Worm (Caenorhabditis elegans): ENCODE measurements around the gene F44E2.8.

F44E2.8 gene

ce11 chrIII:8801864-8802818 lies 47.5 kb downstream of the F44E2.8 start:
- TF ChIP-seq F49E8.2 (tag; optimal IDR thresholded peaks at IDR 0.05; ENCODE audit: borderline replicate concordance), result no peak
- TF ChIP-seq sdz-12 (GFP tag; optimal IDR thresholded peaks at IDR 0.05), result no peak
- TF ChIP-seq daf-8 (GFP tag; IDR thresholded peaks at IDR 0.05), result no peak
- no peak for TF ChIP-seq D1046.2 (GFP tag; IDR thresholded peaks at IDR 0.05)
- TF ChIP-seq mdt-29 (GFP tag; IDR thresholded peaks at IDR 0.05), result no peak
- TF ChIP-seq T20F7.1 (GFP tag; optimal IDR thresholded peaks at IDR 0.05), result peak; percentile 87
- peak; percentile 81 for TF ChIP-seq pha-4 (GFP tag; IDR thresholded peaks at IDR 0.05)
- TF ChIP-seq pha-4 (tag; optimal IDR thresholded peaks at IDR 0.05), result peak; percentile 86
- TF ChIP-seq aha-1 (tag), result peak; percentile 100
- TF ChIP-seq set-16 (GFP tag; IDR thresholded peaks at IDR 0.05), result peak; percentile 77; the same call in 1 of the 2 replicates
- no peak for TF ChIP-seq F26F4.8 (GFP tag; conservative IDR thresholded peaks at IDR 0.05)
- peak; percentile 98 for TF ChIP-seq nhr-6 (tag; optimal IDR thresholded peaks at IDR 0.05)
- peak; percentile 92 to 94 for TF ChIP-seq lsy-2 (tag; optimal IDR thresholded peaks at IDR 0.05)
- peak; percentile 17; the same call in 1 of the 2 replicates for TF ChIP-seq Y75B8A.6 (GFP tag; IDR thresholded peaks at IDR 0.05)
- no peak for TF ChIP-seq ztf-11 (tag; optimal IDR thresholded peaks at IDR 0.05)
- TF ChIP-seq snpc-1.2 (GFP tag; IDR thresholded peaks at IDR 0.05), result peak; percentile 29; the same call in 1 of the 2 replicates
- peak; percentile 34 for TF ChIP-seq lin-39 (tag; optimal IDR thresholded peaks at IDR 0.05)
- peak; percentile 81 for TF ChIP-seq attf-4 (tag; optimal IDR thresholded peaks at IDR 0.05)
- TF ChIP-seq skn-1 (tag; optimal IDR thresholded peaks at IDR 0.05), result no peak
- TF ChIP-seq daf-19 (GFP tag; conservative IDR thresholded peaks at IDR 0.05), result 0 out of 2 replicates have a peak, but pooled peaks have one; percentile 58
- TF ChIP-seq fos-1 (tag; optimal IDR thresholded peaks at IDR 0.05), result peak; percentile 87
- TF ChIP-seq zip-2 (tag; optimal IDR thresholded peaks at IDR 0.05), result no peak
- TF ChIP-seq egl-27 (tag; optimal IDR thresholded peaks at IDR 0.05), result peak; percentile 92
- no peak for TF ChIP-seq daf-12 (tag; optimal IDR thresholded peaks at IDR 0.05)
- TF ChIP-seq ztf-7 (tag; optimal IDR thresholded peaks at IDR 0.05), result peak; percentile 59
- no peak for TF ChIP-seq Y105C5A.15 (GFP tag; IDR thresholded peaks at IDR 0.05)
- peak; percentile 82 for TF ChIP-seq spr-1 (tag; optimal IDR thresholded peaks at IDR 0.05)
- TF ChIP-seq ZK337.2 (GFP tag; IDR thresholded peaks at IDR 0.05), result peak; percentile 12; the same call in 1 of the 2 replicates
- peak; percentile 43 to 100 for TF ChIP-seq unc-62 (GFP tag; optimal IDR thresholded peaks at IDR 0.05 in 1 of 2)
- TF ChIP-seq unc-62 (tag; optimal IDR thresholded peaks at IDR 0.05), result peak; percentile 60
- 0 out of 4 replicates have a peak, but pooled peaks of 1 of the 2 experiments have one; percentile 5 for TF ChIP-seq madf-5 (GFP tag; IDR thresholded peaks at IDR 0.05)
- TF ChIP-seq tag-97 (GFP tag; IDR thresholded peaks at IDR 0.05), result no peak
- no peak for TF ChIP-seq unc-39 (tag; optimal IDR thresholded peaks at IDR 0.05)
- peak; percentile 75; the same call in 1 of the 2 replicates for TF ChIP-seq lin-1 (GFP tag; IDR thresholded peaks at IDR 0.05)
- TF ChIP-seq pqm-1 (tag; optimal IDR thresholded peaks at IDR 0.05), result peak; percentile 37
- peak; percentile 55 for TF ChIP-seq ceh-32 (tag; optimal IDR thresholded peaks at IDR 0.05; ENCODE audit: poor library complexity)
- no peak for TF ChIP-seq nhr-111 (GFP tag; optimal IDR thresholded peaks at IDR 0.05)
- no peak for TF ChIP-seq zip-11 (GFP tag; IDR thresholded peaks at IDR 0.05)
- TF ChIP-seq ZK546.5 (tag; optimal IDR thresholded peaks at IDR 0.05), result no peak
- TF ChIP-seq ceh-44 (GFP tag; IDR thresholded peaks at IDR 0.05), result peak; percentile 55; the same call in 1 of the 2 replicates
- TF ChIP-seq vab-7 (GFP tag; IDR thresholded peaks at IDR 0.05), result no peak
- no peak for TF ChIP-seq aly-2 (tag; optimal IDR thresholded peaks at IDR 0.05)
- TF ChIP-seq saeg-2 (GFP tag; IDR thresholded peaks at IDR 0.05), result peak; percentile 82
- TF ChIP-seq F37D6.2 (tag; optimal IDR thresholded peaks at IDR 0.05), result peak; percentile 82
- peak; percentile 96 for TF ChIP-seq dmd-6 (GFP tag; IDR thresholded peaks at IDR 0.05)
- TF ChIP-seq zag-1 (tag; optimal IDR thresholded peaks at IDR 0.05), result peak; percentile 64
- peak; percentile 79 to 96 for TF ChIP-seq daf-16 (GFP tag; optimal IDR thresholded peaks at IDR 0.05)
- TF ChIP-seq daf-16 (tag; optimal IDR thresholded peaks at IDR 0.05), result peak; percentile 82
- peak; percentile 7 for TF ChIP-seq snpc-4 (tag; optimal IDR thresholded peaks at IDR 0.05)
- TF ChIP-seq hmg-1.1 (GFP tag; IDR thresholded peaks at IDR 0.05), result peak; percentile 92
- peak; percentile 58 for TF ChIP-seq dpl-1 (GFP tag; optimal IDR thresholded peaks at IDR 0.05)
